Fruit fly (Drosophila melanogaster) whole organism, embryonic: ENCODE data around the gene Pax.

Experiments used
- Ada2b ChIP-seq: fragments of 200-800 bp; sonication (Bioruptor generic); IDR thresholded peaks from 2 replicates; pipeline ENCODE4 v1.3.6; 2022; ENCODE audit warnings: missing biosample characterization, missing genetic modification characterization
- BtbVII ChIP-seq: fragments of 200-800 bp; sonication (Bioruptor generic); optimal IDR thresholded peaks from 3 replicates; lab custom pipeline; 2017; ENCODE audit warnings: missing biosample characterization, mild to moderate bottlenecking, missing genetic modification characterization
- Bteb2 ChIP-seq: fragments of 200-800 bp; sonication (Bioruptor generic); optimal IDR thresholded peaks from 2 replicates; lab custom pipeline; 2016; ENCODE audit warnings: missing biosample characterization, missing genetic modification characterization
- CG10366 ChIP-seq: fragments of 200-800 bp; sonication (Bioruptor generic); IDR thresholded peaks from 2 replicates; pipeline ENCODE4 v1.3.6; 2022; ENCODE audit warnings: missing biosample characterization, missing genetic modification characterization
- CG10654 ChIP-seq: fragments of 200-800 bp; sonication (Bioruptor generic); optimal IDR thresholded peaks from 2 replicates; lab custom pipeline; 2016; ENCODE audit warnings: missing biosample characterization, missing genetic modification characterization
- CG11504 ChIP-seq: fragments of 200-800 bp; sonication (Bioruptor generic); optimal IDR thresholded peaks from 3 replicates; lab custom pipeline; 2019; ENCODE audit warnings: missing biosample characterization, mild to moderate bottlenecking, missing genetic modification characterization, moderate library complexity
- CG12219 ChIP-seq: fragments of 200-800 bp; sonication (Bioruptor generic); optimal IDR thresholded peaks from 3 replicates; lab custom pipeline; 2018; ENCODE audit warnings: missing biosample characterization, mild to moderate bottlenecking, missing genetic modification characterization
- CG12236 ChIP-seq: fragments of 200-800 bp; sonication (Bioruptor generic); optimal IDR thresholded peaks from 2 replicates; lab custom pipeline; 2016; ENCODE audit warnings: missing biosample characterization, missing genetic modification characterization
- CG13296 ChIP-seq: fragments of 200-800 bp; sonication (Bioruptor generic); optimal IDR thresholded peaks from 3 replicates; lab custom pipeline; 2018; ENCODE audit warnings: missing biosample characterization, mild to moderate bottlenecking, missing genetic modification characterization
- CG13775 ChIP-seq: fragments of 200-800 bp; sonication (Bioruptor generic); optimal IDR thresholded peaks from 3 replicates; lab custom pipeline; 2017; ENCODE audit warnings: missing biosample characterization, mild to moderate bottlenecking, missing genetic modification characterization
- CG14014 ChIP-seq: fragments of 200-800 bp; sonication (Bioruptor generic); IDR thresholded peaks from 2 replicates; pipeline ENCODE4 v1.3.6; 2022; ENCODE audit warnings: missing biosample characterization, missing genetic modification characterization
- CG15073 ChIP-seq: fragments of 200-800 bp; sonication (Bioruptor generic); optimal IDR thresholded peaks from 2 replicates; lab custom pipeline; 2016; ENCODE audit warnings: missing biosample characterization, missing genetic modification characterization
- CG2889 ChIP-seq: fragments of 200-800 bp; sonication (Bioruptor generic); IDR thresholded peaks from 3 replicates; pipeline ENCODE4 v1.3.6; 2022; ENCODE audit warnings: missing biosample characterization, missing genetic modification characterization
- CG30020 ChIP-seq: fragments of 200-800 bp; optimal IDR thresholded peaks from 2 replicates; lab custom pipeline; 2019; ENCODE audit warnings: missing biosample characterization, mild to moderate bottlenecking, missing genetic modification characterization, moderate library complexity
- CG32532 ChIP-seq: fragments of 200-800 bp; sonication (Bioruptor generic); IDR thresholded peaks from 2 replicates; pipeline ENCODE4 v1.3.6; 2022; ENCODE audit warnings: missing biosample characterization, missing genetic modification characterization
- CG42726 ChIP-seq: fragments of 200-800 bp; sonication (Bioruptor generic); IDR thresholded peaks from 2 replicates; pipeline ENCODE4 v1.3.6; 2022; ENCODE audit warnings: missing biosample characterization, missing genetic modification characterization; ENCODE audit not compliant: partially characterized antibody
- CG4404 ChIP-seq: fragments of 200-800 bp; sonication (Bioruptor generic); IDR thresholded peaks from 2 replicates; pipeline ENCODE4 v1.3.6; 2022; ENCODE audit warnings: missing biosample characterization, missing genetic modification characterization
- CG4424 ChIP-seq: fragments of 200-800 bp; sonication (Bioruptor generic); optimal IDR thresholded peaks from 3 replicates; lab custom pipeline; 2016; ENCODE audit warnings: missing biosample characterization, missing genetic modification characterization
- CG6765 ChIP-seq: fragments of 200-800 bp; sonication (Bioruptor generic); optimal IDR thresholded peaks from 3 replicates; lab custom pipeline; 2017; ENCODE audit warnings: missing biosample characterization, mild to moderate bottlenecking, missing genetic modification characterization
- CG7556 ChIP-seq: fragments of 200-800 bp; sonication (Bioruptor generic); optimal IDR thresholded peaks from 2 replicates; lab custom pipeline; 2017; ENCODE audit warnings: missing biosample characterization, mild to moderate bottlenecking, missing genetic modification characterization
- CG9797 ChIP-seq: fragments of 200-800 bp; sonication (Bioruptor generic); optimal IDR thresholded peaks from 3 replicates; lab custom pipeline; 2018; ENCODE audit warnings: missing biosample characterization, mild to moderate bottlenecking, missing genetic modification characterization
- CG9932 ChIP-seq: fragments of 200-800 bp; sonication (Bioruptor generic); IDR thresholded peaks from 2 replicates; pipeline ENCODE4 v1.3.6; 2022; ENCODE audit warnings: missing biosample characterization, missing genetic modification characterization
- H2.0 ChIP-seq: fragments of 200-800 bp; sonication (Bioruptor generic); IDR thresholded peaks from 2 replicates; pipeline ENCODE4 v1.3.6; 2022; ENCODE audit warnings: missing biosample characterization, missing genetic modification characterization
- HHEX ChIP-seq: fragments of 200-800 bp; sonication (Bioruptor generic); optimal IDR thresholded peaks from 3 replicates; lab custom pipeline; 2017; ENCODE audit warnings: missing biosample characterization, mild to moderate bottlenecking, missing genetic modification characterization, missing genetic modification reagents
- HmgZ ChIP-seq: fragments of 200-800 bp; sonication (Bioruptor generic); optimal IDR thresholded peaks from 2 replicates; lab custom pipeline; 2018; ENCODE audit warnings: missing biosample characterization, mild to moderate bottlenecking, missing genetic modification characterization
- Hmx ChIP-seq: fragments of 200-800 bp; sonication (Bioruptor generic); optimal IDR thresholded peaks from 2 replicates; lab custom pipeline; 2016; ENCODE audit warnings: missing biosample characterization, missing genetic modification characterization
- Hr39 ChIP-seq: fragments of >200 bp; optimal IDR thresholded peaks from 2 replicates; lab custom pipeline; 2017
- Neu2 ChIP-seq: fragments of 200-800 bp; sonication (Bioruptor generic); optimal IDR thresholded peaks from 3 replicates; lab custom pipeline; 2016; ENCODE audit warnings: missing biosample characterization, missing genetic modification characterization, borderline replicate concordance
- Ptx1 ChIP-seq: fragments of 200-800 bp; sonication (Bioruptor generic); IDR thresholded peaks from 2 replicates; pipeline ENCODE4 v1.3.6; 2022; ENCODE audit warnings: missing biosample characterization, missing genetic modification characterization
- Trl ChIP-seq, 3 experiments: fragments of >200 bp in 2 of 3; fragments of 200-800 bp in 1 of 3; sonication (Bioruptor generic) in 1 of 3; optimal IDR thresholded peaks; 2 replicates in 1 of 3; 3 replicates in 2 of 3; lab custom pipeline; 2016 to 2017; ENCODE audit warnings: missing biosample characterization in 1 of 3, missing genetic modification characterization in 1 of 3
- ash1 ChIP-seq: fragments of 200-800 bp; sonication (Bioruptor generic); optimal IDR thresholded peaks from 2 replicates; lab custom pipeline; 2018; ENCODE audit warnings: missing biosample characterization, mild to moderate bottlenecking, missing genetic modification characterization
- bab2 ChIP-seq: fragments of 200-800 bp; sonication (Bioruptor generic); optimal IDR thresholded peaks from 2 replicates; lab custom pipeline; 2016; ENCODE audit warnings: missing biosample characterization, missing genetic modification characterization
- bbx ChIP-seq: fragments of 200-800 bp; sonication (Bioruptor generic); IDR thresholded peaks from 2 replicates; pipeline ENCODE4 v1.3.6; 2022; ENCODE audit warnings: missing biosample characterization, missing genetic modification characterization; ENCODE audit not compliant: partially characterized antibody
- cas ChIP-seq: fragments of 200-800 bp; sonication (Bioruptor generic); IDR thresholded peaks from 2 replicates; pipeline ENCODE4 v1.3.6; 2022; ENCODE audit warnings: missing biosample characterization, missing genetic modification characterization
- dan ChIP-seq: fragments of 200-800 bp; sonication (Bioruptor generic); IDR thresholded peaks from 2 replicates; pipeline ENCODE4 v1.3.6; 2022; ENCODE audit warnings: missing biosample characterization, missing genetic modification characterization
- dimm ChIP-seq: fragments of 200-800 bp; sonication (Bioruptor generic); IDR thresholded peaks from 2 replicates; pipeline ENCODE4 v1.3.6; 2022; ENCODE audit warnings: missing biosample characterization, missing genetic modification characterization
- ewg ChIP-seq: fragments of 200-800 bp; sonication (Bioruptor generic); optimal IDR thresholded peaks from 3 replicates; lab custom pipeline; 2017; ENCODE audit warnings: mild to moderate bottlenecking, missing biosample characterization, missing genetic modification reagents, missing genetic modification characterization
- eyg ChIP-seq: fragments of 200-800 bp; sonication (Bioruptor generic); optimal IDR thresholded peaks from 3 replicates; lab custom pipeline; 2016; ENCODE audit warnings: missing biosample characterization, missing genetic modification characterization
- ftz-f1 ChIP-seq: fragments of 200-800 bp; sonication (Bioruptor generic); optimal IDR thresholded peaks from 2 replicates; lab custom pipeline; 2016; ENCODE audit warnings: missing biosample characterization, missing genetic modification characterization
- gcm2 ChIP-seq: fragments of 200-800 bp; sonication (Bioruptor generic); optimal IDR thresholded peaks from 2 replicates; lab custom pipeline; 2016; ENCODE audit warnings: missing biosample characterization, missing genetic modification characterization
- grn ChIP-seq: fragments of 200-800 bp; sonication (Bioruptor generic); optimal IDR thresholded peaks from 3 replicates; lab custom pipeline; 2017; ENCODE audit warnings: missing biosample characterization, missing genetic modification characterization
- lola ChIP-seq, 3 experiments: fragments of >200 bp in 2 of 3; fragments of 200-800 bp in 1 of 3; sonication (Bioruptor generic) in 1 of 3; optimal IDR thresholded peaks; 2 replicates each; lab custom pipeline; 2017 to 2019; ENCODE audit warnings: missing biosample characterization in 3 of 3, missing genetic modification characterization in 3 of 3, mild to moderate bottlenecking in 1 of 3, moderate library complexity in 1 of 3
- pan ChIP-seq, 4 experiments: fragments of >200 bp in 3 of 4; fragments of 200-800 bp in 1 of 4; sonication (Bioruptor generic) in 1 of 4; optimal IDR thresholded peaks in 3 of 4; IDR thresholded peaks in 1 of 4; 2 replicates each; pipeline versions ENCODE4 v1.3.6 to Lab custom; 2017 to 2022; ENCODE audit warnings: missing biosample characterization in 2 of 4, missing genetic modification characterization in 2 of 4, mixed read lengths in 1 of 4
- pfk ChIP-seq: fragments of 200-800 bp; sonication (Bioruptor generic); optimal IDR thresholded peaks from 2 replicates; lab custom pipeline; 2018; ENCODE audit warnings: missing biosample characterization, mild to moderate bottlenecking, missing genetic modification characterization, moderate library complexity
- rib ChIP-seq: fragments of 200-800 bp; sonication (Bioruptor generic); IDR thresholded peaks from 2 replicates; pipeline ENCODE4 v1.3.6; 2022; ENCODE audit warnings: missing biosample characterization, missing genetic modification characterization
- scrt ChIP-seq: fragments of 200-800 bp; sonication (Bioruptor generic); optimal IDR thresholded peaks from 2 replicates; lab custom pipeline; 2018; ENCODE audit warnings: missing biosample characterization, mild to moderate bottlenecking, missing genetic modification characterization, moderate library complexity
- stc ChIP-seq: fragments of 200-800 bp; sonication (Bioruptor generic); IDR thresholded peaks from 2 replicates; pipeline ENCODE4 v1.3.6; 2022; ENCODE audit warnings: missing biosample characterization, missing genetic modification characterization
- tll ChIP-seq, 2 experiments: fragments of 200-800 bp in 1 of 2; fragments of >200 bp in 1 of 2; sonication (Bioruptor generic) in 1 of 2; optimal IDR thresholded peaks; 2 replicates each; lab custom pipeline; 2017 to 2019; ENCODE audit warnings: missing biosample characterization in 2 of 2, missing genetic modification characterization in 2 of 2, mild to moderate bottlenecking in 1 of 2, moderate library complexity in 1 of 2
- trem ChIP-seq: fragments of 200-800 bp; optimal IDR thresholded peaks from 3 replicates; lab custom pipeline; 2019; ENCODE audit warnings: missing biosample characterization, mild to moderate bottlenecking, missing genetic modification characterization, moderate library complexity

The Pax gene

dm6 chr2L:19439598-19440230, 13.3 kb upstream of the Pax start (continued):
- TF ChIP-seq scrt (GFP tag; lab: Kevin White, UChicago) (peak; percentile 70), trem (tag; lab: Kevin White, UChicago) (peak; percentile 65), Trl (optimal IDR thresholded peaks at IDR 0.05; lab: Kevin White, UChicago) (no peak), Trl (GFP tag; optimal IDR thresholded peaks at IDR 0.05; lab: Kevin White, UChicago) (peak; percentile 59), pfk (GFP tag; lab: Kevin White, UChicago) (no peak), gcm2 (peak; percentile 57), CG15073 (no peak), Neu2 (GFP tag; lab: Kevin White, UChicago) (peak; percentile 56), bab2 (peak; percentile 79), CG11504 (peak; percentile 94), ftz-f1 (no peak), CG32532 (GFP tag; lab: Robert Waterston, UW) (peak; percentile 70), rib (peak; percentile 61; the same call in 1 of the 2 replicates), CG13775 (GFP tag; lab: Kevin White, UChicago) (peak; percentile 74), CG2889 (peak; percentile 69; the same call in 2 of the 3 replicates), dan (GFP tag; lab: Robert Waterston, UW) (no peak), Ptx1 (peak; percentile 79), H2.0 (GFP tag; lab: Robert Waterston, UW) (peak; percentile 91), CG30020 (tag; lab: Kevin White, UChicago) (peak; percentile 16), CG9932 (GFP tag; lab: Robert Waterston, UW) (peak; percentile 63), pan (optimal IDR thresholded peaks at IDR 0.05; lab: Kevin White, UChicago) (no peak), pan (GFP tag; optimal IDR thresholded peaks at IDR 0.05 in 1 of 2, IDR thresholded peaks at IDR 0.05 in 1 of 2) (peak in 1 of 2 experiments; percentile 82), Hr39 (lab: Kevin White, UChicago) (no peak), ewg (GFP tag; lab: Kevin White, UChicago) (peak; percentile 78), Bteb2 (GFP tag; lab: Kevin White, UChicago) (peak; percentile 50), CG13296 (GFP tag; lab: Kevin White, UChicago) (peak; percentile 56), eyg (GFP tag; lab: Kevin White, UChicago) (peak; percentile 60), CG4404 (GFP tag; lab: Robert Waterston, UW) (peak; percentile 53; the same call in 1 of the 2 replicates), tll (GFP tag; optimal IDR thresholded peaks at IDR 0.05; lab: Kevin White, UChicago) (no peak), HmgZ (tag; lab: Kevin White, UChicago) (peak; percentile 74), lola (GFP tag; optimal IDR thresholded peaks at IDR 0.05; lab: Kevin White, UChicago) (peak in 1 of 3 experiments; percentile 68), CG9797 (GFP tag; lab: Kevin White, UChicago) (no peak), CG10366 (peak; percentile 96), dimm (GFP tag; lab: Robert Waterston, UW) (peak; percentile 62), stc (GFP tag; lab: Robert Waterston, UW) (peak; percentile 77), BtbVII (GFP tag; lab: Kevin White, UChicago) (peak; percentile 46), bbx (GFP tag; lab: Robert Waterston, UW) (no peak), CG10654 (GFP tag; lab: Kevin White, UChicago) (peak; percentile 63), ash1 (GFP tag; lab: Kevin White, UChicago) (no peak), CG12219 (GFP tag; lab: Kevin White, UChicago) (peak; percentile 86), Hmx (GFP tag; lab: Kevin White, UChicago) (no peak), CG6765 (no peak), HHEX (GFP tag; lab: Kevin White, UChicago) (peak; percentile 75), CG14014 (GFP tag; lab: Robert Waterston, UW) (peak; percentile 75), grn (GFP tag; lab: Kevin White, UChicago) (no peak), cas (GFP tag; lab: Robert Waterston, UW) (no peak), CG12236 (peak; percentile 24), CG42726 (no peak), CG4424 (GFP tag; lab: Kevin White, UChicago) (peak; percentile 55), Ada2b (GFP tag; lab: Robert Waterston, UW) (peak; percentile 94), CG7556 (GFP tag; lab: Kevin White, UChicago) (peak; percentile 81)
